Worm (Caenorhabditis elegans): ENCODE measurements around the gene sre-10.

- TF ChIP-seq cebp-1 (GFP tag; IDR thresholded peaks at IDR 0.05): no peak
- no peak for TF ChIP-seq cebp-1 (tag; optimal IDR thresholded peaks at IDR 0.05)
- no peak for TF ChIP-seq F33H1.4 (GFP tag; IDR thresholded peaks at IDR 0.05)
- TF ChIP-seq snpc-1.3 (tag; optimal IDR thresholded peaks at IDR 0.05; ENCODE audit: insufficient read depth): no peak
- no peak for TF ChIP-seq efl-1 (GFP tag; optimal IDR thresholded peaks at IDR 0.05)
- no peak for TF ChIP-seq hlh-12 (tag; optimal IDR thresholded peaks at IDR 0.05)
- no peak for TF ChIP-seq unc-62 (GFP tag; optimal IDR thresholded peaks at IDR 0.05)
- TF ChIP-seq athp-1 (tag; optimal IDR thresholded peaks at IDR 0.05): no peak
- no peak for TF ChIP-seq lsl-1 (GFP tag; optimal IDR thresholded peaks at IDR 0.05)
Observed at ce11 chrV:7164210-7164609, 31.9 kb downstream of the sre-10 start, which contains the start of gene srh-83.

Data from whole organism, young adult.